Fruit fly (Drosophila melanogaster): ENCODE data around the gene Ddrgk1.
A peak's percentile ranks its signal among the peaks of the same experiment; 100 is the strongest.

Gene Ddrgk1

dm6 chr3R:21186606-21187393 is 28.1 kb upstream of the Ddrgk1 start (continued):
- TF ChIP-seq CG12104 (GFP tag; optimal IDR thresholded peaks at IDR 0.05) = peak; percentile 57
- no peak for TF ChIP-seq CG2875 (GFP tag; optimal IDR thresholded peaks at IDR 0.05)
- no peak for TF ChIP-seq lab (GFP tag; optimal IDR thresholded peaks at IDR 0.05)
- TF ChIP-seq CG9609 (GFP tag; optimal IDR thresholded peaks at IDR 0.05) = no peak
- no peak for TF ChIP-seq CrebB (tag; optimal IDR thresholded peaks at IDR 0.05)
- no peak for TF ChIP-seq CG12219 (GFP tag; optimal IDR thresholded peaks at IDR 0.05)
- TF ChIP-seq H15 (GFP tag; IDR thresholded peaks at IDR 0.05) = no peak
- no peak for TF ChIP-seq CG1024 (GFP tag; IDR thresholded peaks at IDR 0.05)
- peak; percentile 29 for TF ChIP-seq Mad (GFP tag; optimal IDR thresholded peaks at IDR 0.05)
- no peak for TF ChIP-seq dan (GFP tag; IDR thresholded peaks at IDR 0.05)
- no peak for TF ChIP-seq E2f1 (GFP tag; IDR thresholded peaks at IDR 0.05)
- peak; percentile 3 for TF ChIP-seq Hr3 (GFP tag; optimal IDR thresholded peaks at IDR 0.05)
- TF ChIP-seq nom (GFP tag; optimal IDR thresholded peaks at IDR 0.05) = no peak
- TF ChIP-seq cato (GFP tag; optimal IDR thresholded peaks at IDR 0.05; ENCODE audit: borderline replicate concordance) = no peak
- no peak for TF ChIP-seq tin (GFP tag; optimal IDR thresholded peaks at IDR 0.05)
- no peak for TF ChIP-seq zfh1 (GFP tag; IDR thresholded peaks at IDR 0.05)
- peak; percentile 16; the same call in 2 of the 3 replicates for TF ChIP-seq tgo (GFP tag; IDR thresholded peaks at IDR 0.05)
- TF ChIP-seq esg (GFP tag; conservative IDR thresholded peaks at IDR 0.05) = 0 out of 2 replicates have a peak, but pooled peaks have one; percentile 5
- TF ChIP-seq CG15601 (tag; optimal IDR thresholded peaks at IDR 0.05) = no peak
- TF ChIP-seq ind (GFP tag; optimal IDR thresholded peaks at IDR 0.05) = peak; percentile 33
- TF ChIP-seq CG3407 (GFP tag; optimal IDR thresholded peaks at IDR 0.05) = peak; percentile 8
- TF ChIP-seq CG18262 (tag; optimal IDR thresholded peaks at IDR 0.05) = peak; percentile 38
- no peak for TF ChIP-seq Six4 (GFP tag; optimal IDR thresholded peaks at IDR 0.05)
- TF ChIP-seq sug (tag; optimal IDR thresholded peaks at IDR 0.05) = no peak
- no peak for TF ChIP-seq Hmr (GFP tag; optimal IDR thresholded peaks at IDR 0.05)
- TF ChIP-seq Fer1 (GFP tag; optimal IDR thresholded peaks at IDR 0.05) = no peak
- peak; percentile 4 to 37 for TF ChIP-seq tll (GFP tag; optimal IDR thresholded peaks at IDR 0.05)
- no peak for TF ChIP-seq CG6813 (GFP tag; optimal IDR thresholded peaks at IDR 0.05)
- TF ChIP-seq vfl (GFP tag; optimal IDR thresholded peaks at IDR 0.05) = no peak
- no peak for TF ChIP-seq NFAT (GFP tag; IDR thresholded peaks at IDR 0.05)
- no peak for TF ChIP-seq Adf1 (GFP tag; IDR thresholded peaks at IDR 0.05)
- peak; percentile 20 for TF ChIP-seq CG30431 (GFP tag; optimal IDR thresholded peaks at IDR 0.05)
- TF ChIP-seq Ptx1 (GFP tag; IDR thresholded peaks at IDR 0.05) = 0 out of 2 replicates have a peak, but pooled peaks have one; percentile 31
- no peak for TF ChIP-seq bigmax (GFP tag; optimal IDR thresholded peaks at IDR 0.05)
- no peak for TF ChIP-seq ab (GFP tag; optimal IDR thresholded peaks at IDR 0.05)
- no peak for TF ChIP-seq CG1233 (GFP tag; optimal IDR thresholded peaks at IDR 0.05)
- no peak for TF ChIP-seq Ets97D (GFP tag; optimal IDR thresholded peaks at IDR 0.05)
- peak; percentile 34 for TF ChIP-seq Max (GFP tag; optimal IDR thresholded peaks at IDR 0.05)
- TF ChIP-seq CG10267 (tag; optimal IDR thresholded peaks at IDR 0.05) = peak; percentile 29
- peak; percentile 17 for TF ChIP-seq grau (tag; optimal IDR thresholded peaks at IDR 0.05)
- no peak for TF ChIP-seq Opbp (GFP tag; IDR thresholded peaks at IDR 0.05; ENCODE audit: partially characterized antibody)
- TF ChIP-seq CG30020 (tag; optimal IDR thresholded peaks at IDR 0.05) = no peak
- no peak for TF ChIP-seq CG32772 (GFP tag; IDR thresholded peaks at IDR 0.05)
- TF ChIP-seq CG31224 (GFP tag; IDR thresholded peaks at IDR 0.05) = no peak
- no peak for TF ChIP-seq HmgD (GFP tag; optimal IDR thresholded peaks at IDR 0.05)
- TF ChIP-seq CG10209 (GFP tag; optimal IDR thresholded peaks at IDR 0.05) = peak; percentile 43
- no peak for TF ChIP-seq zen2 (GFP tag; IDR thresholded peaks at IDR 0.05; ENCODE audit: partially characterized antibody)
- no peak for TF ChIP-seq CG10431 (GFP tag; optimal IDR thresholded peaks at IDR 0.05)
- TF ChIP-seq gsb (GFP tag; IDR thresholded peaks at IDR 0.05) = no peak
- TF ChIP-seq wor (GFP tag; IDR thresholded peaks at IDR 0.05) = no peak
